Worm (Caenorhabditis elegans): ENCODE data around the gene lev-9.

Gene lev-9

ce11 chrX:6252752-6253151 lies 38.8 kb downstream of the lev-9 start:
- TF ChIP-seq sdz-38 (tag; optimal IDR thresholded peaks at IDR 0.05) (no peak), F33H1.4 (GFP tag; IDR thresholded peaks at IDR 0.05) (no peak), ama-1 (optimal IDR thresholded peaks at IDR 0.05) (peak; percentile 30), ama-1 (GFP tag; optimal IDR thresholded peaks at IDR 0.05) (no peak), die-1 (tag; optimal IDR thresholded peaks at IDR 0.05) (no peak)

ce11 chrX:6251947-6252617 lies 39.5 kb downstream of the lev-9 start:
- TF ChIP-seq sptf-2 (GFP tag; optimal IDR thresholded peaks at IDR 0.05) (no peak), ceh-27 (GFP tag; optimal IDR thresholded peaks at IDR 0.05) (peak; percentile 4), ztf-28 (GFP tag; IDR thresholded peaks at IDR 0.05) (no peak), nfya-2 (GFP tag; IDR thresholded peaks at IDR 0.05) (no peak), Y95B8A.8 (GFP tag; IDR thresholded peaks at IDR 0.05) (0 out of 2 replicates have a peak, but pooled peaks have one; percentile 47), attf-3 (GFP tag; conservative IDR thresholded peaks at IDR 0.05) (no peak), ccch-3 (GFP tag; optimal IDR thresholded peaks at IDR 0.05) (no peak), chd-7 (tag; optimal IDR thresholded peaks at IDR 0.05) (peak; percentile 30), attf-5 (GFP tag; optimal IDR thresholded peaks at IDR 0.05) (peak; percentile 17), ztf-3 (GFP tag; optimal IDR thresholded peaks at IDR 0.05) (peak; percentile 9), fkh-3 (tag; optimal IDR thresholded peaks at IDR 0.05) (no peak), mel-28 (tag; optimal IDR thresholded peaks at IDR 0.05; ENCODE audit: borderline replicate concordance) (no peak), F57C9.4 (tag; optimal IDR thresholded peaks at IDR 0.05) (peak; percentile 26), T26A5.8 (tag; optimal IDR thresholded peaks at IDR 0.05) (no peak), dox-1 (GFP tag; IDR thresholded peaks at IDR 0.05) (peak; percentile 36; the same call in 1 of the 2 replicates), nfyb-1 (GFP tag; IDR thresholded peaks at IDR 0.05) (0 out of 2 replicates have a peak, but pooled peaks have one; percentile 61), gei-17 (GFP tag; optimal IDR thresholded peaks at IDR 0.05) (peak; percentile 66), repo-1 (tag; optimal IDR thresholded peaks at IDR 0.05) (peak; percentile 27), ztf-22 (GFP tag; optimal IDR thresholded peaks at IDR 0.05) (peak; percentile 26), tbp1 (GFP tag; optimal IDR thresholded peaks at IDR 0.05) (peak; percentile 53), zim-3 (tag; optimal IDR thresholded peaks at IDR 0.05) (peak; percentile 45), unc-62 (GFP tag; optimal IDR thresholded peaks at IDR 0.05) (peak; percentile 6), F57A8.1 (GFP tag; optimal IDR thresholded peaks at IDR 0.05) (no peak), lin-40 (tag; optimal IDR thresholded peaks at IDR 0.05) (peak; percentile 40), efl-1 (GFP tag; optimal IDR thresholded peaks at IDR 0.05) (no peak), lag-1 (GFP tag; IDR thresholded peaks at IDR 0.05) (no peak), D2030.7 (GFP tag; IDR thresholded peaks at IDR 0.05) (no peak), ama-1 (optimal IDR thresholded peaks at IDR 0.05) (peak; percentile 98), ama-1 (GFP tag; optimal IDR thresholded peaks at IDR 0.05) (peak in 1 of 2 experiments; percentile 34), C06A6.2 (GFP tag; conservative IDR thresholded peaks at IDR 0.05) (0 out of 2 replicates have a peak, but pooled peaks have one; percentile 11), egrh-3 (GFP tag; IDR thresholded peaks at IDR 0.05) (peak; percentile 85), hmg-1.2 (GFP tag; IDR thresholded peaks at IDR 0.05) (peak; percentile 36), zfh-2 (GFP tag; conservative IDR thresholded peaks at IDR 0.05) (peak; percentile 90), Y53G8AR.9 (GFP tag; conservative IDR thresholded peaks at IDR 0.05) (0 out of 2 replicates have a peak, but pooled peaks have one; percentile 52), let-607 (tag; optimal IDR thresholded peaks at IDR 0.05) (peak; percentile 1 to 22), K11D2.4 (GFP tag; IDR thresholded peaks at IDR 0.05) (peak; percentile 48), atf-7 (tag; optimal IDR thresholded peaks at IDR 0.05) (peak; percentile 8), cebp-2 (GFP tag; IDR thresholded peaks at IDR 0.05) (0 out of 2 replicates have a peak, but pooled peaks have one; percentile 13), ztf-26 (tag; optimal IDR thresholded peaks at IDR 0.05) (peak; percentile 54), F52B5.7 (tag; optimal IDR thresholded peaks at IDR 0.05) (peak; percentile 34), nhr-90 (tag; optimal IDR thresholded peaks at IDR 0.05) (no peak), T07F8.4 (tag; optimal IDR thresholded peaks at IDR 0.05) (no peak), Y79H2A.3 (GFP tag; conservative IDR thresholded peaks at IDR 0.05) (no peak), ceh-79 (tag; optimal IDR thresholded peaks at IDR 0.05) (no peak)

Data from whole organism, young adult.